Fruit fly (Drosophila melanogaster): ENCODE measurements around the gene CG34355.

The CG34355 gene

DNA sequence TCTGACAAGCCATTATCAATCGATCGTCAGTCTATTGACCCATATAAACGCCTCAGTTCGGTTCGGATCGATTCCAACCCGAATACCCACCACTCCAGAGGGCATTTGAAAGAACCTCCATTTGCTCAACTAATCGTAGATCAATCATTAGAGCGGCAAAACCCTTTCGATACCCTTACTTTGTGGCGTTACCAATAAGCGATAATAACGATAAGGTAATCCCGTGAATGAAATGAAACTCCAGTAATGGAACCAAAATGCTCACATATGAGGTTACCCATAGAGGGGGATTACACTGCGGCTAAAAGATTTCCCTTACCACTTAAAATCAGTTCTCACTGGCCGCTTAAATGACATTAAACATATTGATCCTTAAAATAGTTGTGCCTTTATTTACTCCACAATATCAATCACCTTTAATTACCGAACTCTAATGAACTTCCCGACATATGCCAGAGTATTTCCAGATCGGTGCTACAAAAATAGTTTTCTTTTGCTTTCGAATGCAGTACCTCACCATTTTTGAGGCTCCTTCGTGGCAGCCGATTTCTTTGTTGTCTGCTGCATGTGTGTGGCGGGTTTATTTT, 69.0 kb downstream of the CG34355 start (continued):
- TF ChIP-seq ac (GFP tag; optimal IDR thresholded peaks at IDR 0.05): no peak
- no peak for TF ChIP-seq CG32767 (GFP tag; IDR thresholded peaks at IDR 0.05)
- TF ChIP-seq CG13296 (GFP tag; optimal IDR thresholded peaks at IDR 0.05): no peak
- TF ChIP-seq Lim3 (GFP tag; IDR thresholded peaks at IDR 0.05): 0 out of 2 replicates have a peak, but pooled peaks have one; percentile 9
- TF ChIP-seq cas (GFP tag; IDR thresholded peaks at IDR 0.05): no peak
- TF ChIP-seq CG30403 (GFP tag; optimal IDR thresholded peaks at IDR 0.05): peak; percentile 12
- no peak for TF ChIP-seq MESR4 (GFP tag; optimal IDR thresholded peaks at IDR 0.05)
- TF ChIP-seq CG16813 (GFP tag; IDR thresholded peaks at IDR 0.05; ENCODE audit: partially characterized antibody): no peak
- no peak for TF ChIP-seq bbx (GFP tag; IDR thresholded peaks at IDR 0.05; ENCODE audit: partially characterized antibody)
- no peak for TF ChIP-seq HLH54F (GFP tag; optimal IDR thresholded peaks at IDR 0.05)
- TF ChIP-seq CG12299 (tag; optimal IDR thresholded peaks at IDR 0.05): no peak
- TF ChIP-seq Usf (GFP tag; optimal IDR thresholded peaks at IDR 0.05): no peak
- TF ChIP-seq CG16863 (GFP tag; optimal IDR thresholded peaks at IDR 0.05): peak; percentile 30
- no peak for TF ChIP-seq CG1024 (GFP tag; IDR thresholded peaks at IDR 0.05)
- no peak for TF ChIP-seq ftz-f1 (GFP tag; optimal IDR thresholded peaks at IDR 0.05)
- TF ChIP-seq pzg (GFP tag; optimal IDR thresholded peaks at IDR 0.05): no peak
- no peak for TF ChIP-seq inv (GFP tag; IDR thresholded peaks at IDR 0.05; ENCODE audit: partially characterized antibody)
- TF ChIP-seq Chrac-16 (GFP tag; optimal IDR thresholded peaks at IDR 0.05): peak; percentile 15
- peak; percentile 17 for TF ChIP-seq Side (GFP tag; optimal IDR thresholded peaks at IDR 0.05)
- TF ChIP-seq CG1603 (tag; optimal IDR thresholded peaks at IDR 0.05): peak; percentile 55
- TF ChIP-seq CG11247 (GFP tag; IDR thresholded peaks at IDR 0.05): no peak
- no peak for TF ChIP-seq MTF-1 (GFP tag; optimal IDR thresholded peaks at IDR 0.05; ENCODE audit: borderline replicate concordance)
- TF ChIP-seq CG12744 (GFP tag; optimal IDR thresholded peaks at IDR 0.05): no peak
- TF ChIP-seq chif (GFP tag; optimal IDR thresholded peaks at IDR 0.05): peak in 1 of 2 experiments; percentile 50
- no peak for TF ChIP-seq sr (GFP tag; IDR thresholded peaks at IDR 0.05)
- TF ChIP-seq H15 (GFP tag; IDR thresholded peaks at IDR 0.05): no peak
- TF ChIP-seq Dp (GFP tag; optimal IDR thresholded peaks at IDR 0.05): no peak

DNA sequence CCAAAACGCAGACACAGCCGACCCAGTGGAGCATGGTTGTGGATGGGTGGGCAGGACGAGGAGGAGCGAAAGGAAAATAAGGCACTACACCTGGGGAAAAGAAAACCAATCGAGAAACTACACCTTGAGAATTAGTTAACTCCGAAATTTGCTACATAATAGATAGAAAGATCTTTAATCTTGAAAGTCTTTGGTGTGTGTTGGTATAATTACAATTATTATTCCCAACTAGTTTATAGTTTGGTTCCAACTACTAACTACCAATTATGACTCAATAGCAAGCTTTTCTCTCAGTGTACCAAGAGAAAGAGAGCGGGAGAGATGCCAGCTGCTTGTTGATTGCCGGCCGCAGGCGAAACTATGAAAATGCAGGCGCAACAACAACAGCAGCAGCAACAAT, 70.5 kb downstream of the CG34355 start:
- TF ChIP-seq H15 (GFP tag; IDR thresholded peaks at IDR 0.05) (no peak), zfh1 (GFP tag; IDR thresholded peaks at IDR 0.05) (peak; percentile 40; the same call in 1 of the 3 replicates), CG10979 (tag; optimal IDR thresholded peaks at IDR 0.05) (peak; percentile 28), chif (GFP tag; optimal IDR thresholded peaks at IDR 0.05) (no peak), CG2116 (GFP tag; optimal IDR thresholded peaks at IDR 0.05) (no peak), Hmx (GFP tag; optimal IDR thresholded peaks at IDR 0.05) (no peak), org-1 (GFP tag; optimal IDR thresholded peaks at IDR 0.05) (no peak), CG17186 (GFP tag; optimal IDR thresholded peaks at IDR 0.05) (no peak), gem (tag; optimal IDR thresholded peaks at IDR 0.05) (peak; percentile 37), NFAT (GFP tag; IDR thresholded peaks at IDR 0.05) (no peak), CG18262 (tag; optimal IDR thresholded peaks at IDR 0.05) (peak; percentile 17), lab (GFP tag; optimal IDR thresholded peaks at IDR 0.05) (no peak), slbo (GFP tag; IDR thresholded peaks at IDR 0.05) (no peak), bowl (GFP tag; IDR thresholded peaks at IDR 0.05) (no peak), Oli (tag; optimal IDR thresholded peaks at IDR 0.05) (peak; percentile 18), CG3847 (GFP tag; IDR thresholded peaks at IDR 0.05) (no peak), CG1024 (GFP tag; IDR thresholded peaks at IDR 0.05) (no peak), CG13775 (GFP tag; optimal IDR thresholded peaks at IDR 0.05) (no peak), CG2678 (tag; optimal IDR thresholded peaks at IDR 0.05) (peak; percentile 27), amos (GFP tag; IDR thresholded peaks at IDR 0.05; ENCODE audit: partially characterized antibody) (no peak), CG10267 (tag; optimal IDR thresholded peaks at IDR 0.05) (no peak), CG10431 (GFP tag; optimal IDR thresholded peaks at IDR 0.05) (no peak), cas (GFP tag; IDR thresholded peaks at IDR 0.05) (no peak), CG14050 (GFP tag; IDR thresholded peaks at IDR 0.05) (no peak), CG2199 (GFP tag; IDR thresholded peaks at IDR 0.05) (no peak), Pdp1 (GFP tag; optimal IDR thresholded peaks at IDR 0.05) (peak in 1 of 2 experiments; percentile 0), Atf3 (GFP tag; optimal IDR thresholded peaks at IDR 0.05) (no peak)

Data from whole organism, embryonic.